Fruit fly (Drosophila melanogaster): ENCODE measurements around the gene bowl.

- TF ChIP-seq Pif1A (GFP tag; optimal IDR thresholded peaks at IDR 0.05): no peak
- TF ChIP-seq CG15710 (tag; optimal IDR thresholded peaks at IDR 0.05): no peak
- no peak for TF ChIP-seq Pif1B (GFP tag; optimal IDR thresholded peaks at IDR 0.05)
- TF ChIP-seq CG4496 (GFP tag; IDR thresholded peaks at IDR 0.05): no peak
- TF ChIP-seq gl (tag; optimal IDR thresholded peaks at IDR 0.05): no peak
- no peak; the same call in 1 of the 2 replicates for TF ChIP-seq CG12605 (GFP tag; IDR thresholded peaks at IDR 0.05)
- TF ChIP-seq EcR (GFP tag; optimal IDR thresholded peaks at IDR 0.05): no peak
- no peak for TF ChIP-seq CG17806 (tag; optimal IDR thresholded peaks at IDR 0.05)
- TF ChIP-seq rn (GFP tag; IDR thresholded peaks at IDR 0.05): no peak
These were observed 41.9 kb upstream of the bowl start for dm6 chr2L:3729635-3730034.

All from whole organism, pupa.